Fruit fly (Drosophila melanogaster): ENCODE measurements around the gene Atg4a.

Atg4a gene

dm6 chr2L:1065038-1065437 is 15.7 kb upstream of the Atg4a start (continued):
- TF ChIP-seq CG1621 (tag; optimal IDR thresholded peaks at IDR 0.05) = peak; percentile 85
- peak; percentile 63 for TF ChIP-seq Blimp-1 (GFP tag; optimal IDR thresholded peaks at IDR 0.05)
- no peak for TF ChIP-seq Hr38 (GFP tag; optimal IDR thresholded peaks at IDR 0.05)
- peak; percentile 95 for TF ChIP-seq svp (GFP tag)
- peak; percentile 79 for TF ChIP-seq Ets96B (tag; optimal IDR thresholded peaks at IDR 0.05)
- TF ChIP-seq net (GFP tag; optimal IDR thresholded peaks at IDR 0.05) = peak; percentile 67
- TF ChIP-seq CG11294 (GFP tag; IDR thresholded peaks at IDR 0.05) = no peak
- peak; percentile 87 for TF ChIP-seq Hr39 (GFP tag; optimal IDR thresholded peaks at IDR 0.05)
- peak; percentile 85 for TF ChIP-seq Sox14 (GFP tag; optimal IDR thresholded peaks at IDR 0.05)
- TF ChIP-seq spab (GFP tag; optimal IDR thresholded peaks at IDR 0.05) = peak; percentile 77
- TF ChIP-seq CG6276 (GFP tag; optimal IDR thresholded peaks at IDR 0.05) = no peak
- TF ChIP-seq fd59A (GFP tag; optimal IDR thresholded peaks at IDR 0.05) = peak; percentile 87
- TF ChIP-seq salr (GFP tag; optimal IDR thresholded peaks at IDR 0.05) = peak; percentile 54 to 70
- peak; percentile 87 for TF ChIP-seq Met (GFP tag; optimal IDR thresholded peaks at IDR 0.05)
- peak; percentile 95 for TF ChIP-seq Eip78C (GFP tag)
- TF ChIP-seq CG6792 (GFP tag; optimal IDR thresholded peaks at IDR 0.05) = peak; percentile 71

- TF ChIP-seq fd85E (GFP tag; optimal IDR thresholded peaks at IDR 0.05) = no peak
- TF ChIP-seq Sox102F (GFP tag; optimal IDR thresholded peaks at IDR 0.05) = no peak
- no peak for TF ChIP-seq CG8119 (GFP tag; IDR thresholded peaks at IDR 0.05)
- no peak for TF ChIP-seq topi (GFP tag; optimal IDR thresholded peaks at IDR 0.05)
- no peak for TF ChIP-seq fd59A (GFP tag; optimal IDR thresholded peaks at IDR 0.05)
- no peak for TF ChIP-seq net (GFP tag; optimal IDR thresholded peaks at IDR 0.05)
- TF ChIP-seq CG15336 (GFP tag; IDR thresholded peaks at IDR 0.05) = no peak
- no peak for TF ChIP-seq CG9139 (GFP tag; optimal IDR thresholded peaks at IDR 0.05)
- no peak for TF ChIP-seq CG3032 (tag; optimal IDR thresholded peaks at IDR 0.05)
- TF ChIP-seq CG10631 (GFP tag; optimal IDR thresholded peaks at IDR 0.05) = no peak
- TF ChIP-seq CG31627 (GFP tag; optimal IDR thresholded peaks at IDR 0.05) = no peak
- no peak for TF ChIP-seq CG11902 (GFP tag; optimal IDR thresholded peaks at IDR 0.05)
- TF ChIP-seq CG6808 (GFP tag; optimal IDR thresholded peaks at IDR 0.05) = no peak
- TF ChIP-seq spab (GFP tag; optimal IDR thresholded peaks at IDR 0.05) = no peak
- TF ChIP-seq CG7368 (GFP tag; optimal IDR thresholded peaks at IDR 0.05) = no peak
- TF ChIP-seq OdsH (GFP tag; optimal IDR thresholded peaks at IDR 0.05) = no peak
- TF ChIP-seq Sox14 (GFP tag; optimal IDR thresholded peaks at IDR 0.05) = no peak
- no peak for TF ChIP-seq Sox15 (GFP tag; optimal IDR thresholded peaks at IDR 0.05)
- TF ChIP-seq CG10669 (GFP tag; optimal IDR thresholded peaks at IDR 0.05) = no peak
These were observed 14.4 kb upstream of the Atg4a start for dm6 chr2L:1066330-1066729.

dm6 chr2L:1068004-1068403 is 12.7 kb upstream of the Atg4a start:
- no peak for TF ChIP-seq CG6854 (GFP tag; optimal IDR thresholded peaks at IDR 0.05)
- TF ChIP-seq fkh (GFP tag; optimal IDR thresholded peaks at IDR 0.05) = peak; percentile 5

dm6 chr2L:1068517-1069107 is 12.1 kb upstream of the Atg4a start:
- TF ChIP-seq OdsH (GFP tag; optimal IDR thresholded peaks at IDR 0.05) = no peak
- TF ChIP-seq Blimp-1 (GFP tag; optimal IDR thresholded peaks at IDR 0.05) = no peak
- no peak for TF ChIP-seq cyc (GFP tag; optimal IDR thresholded peaks at IDR 0.05)
- TF ChIP-seq Sox102F (GFP tag; optimal IDR thresholded peaks at IDR 0.05) = no peak
- TF ChIP-seq CG7368 (GFP tag; optimal IDR thresholded peaks at IDR 0.05) = no peak
- no peak for TF ChIP-seq CG8119 (GFP tag; IDR thresholded peaks at IDR 0.05)
- no peak for TF ChIP-seq Hr4 (GFP tag; optimal IDR thresholded peaks at IDR 0.05)
- TF ChIP-seq CG11294 (GFP tag; IDR thresholded peaks at IDR 0.05) = no peak
- TF ChIP-seq CG34406 (GFP tag; optimal IDR thresholded peaks at IDR 0.05) = no peak
- TF ChIP-seq Smox (GFP tag; optimal IDR thresholded peaks at IDR 0.05) = no peak
- TF ChIP-seq acj6 (GFP tag; optimal IDR thresholded peaks at IDR 0.05) = no peak
- no peak for TF ChIP-seq eg (GFP tag; IDR thresholded peaks at IDR 0.05)
- no peak for TF ChIP-seq CG6163 (GFP tag; IDR thresholded peaks at IDR 0.05)
- no peak for TF ChIP-seq CG31627 (GFP tag; optimal IDR thresholded peaks at IDR 0.05)
- TF ChIP-seq vri (GFP tag; optimal IDR thresholded peaks at IDR 0.05) = no peak
- TF ChIP-seq dac (GFP tag; optimal IDR thresholded peaks at IDR 0.05) = no peak
- no peak for TF ChIP-seq Sox15 (GFP tag; optimal IDR thresholded peaks at IDR 0.05)

All from whole organism, prepupa.